Worm (Caenorhabditis elegans): ENCODE results near the gene F13E9.13.

ce11 chrIV:10842705-10843364 is 38.5 kb upstream of the F13E9.13 start, which contains the start of gene T11G6.5:
- TF ChIP-seq skn-1 (tag; optimal IDR thresholded peaks at IDR 0.05) (peak; percentile 37), elt-3 (tag; optimal IDR thresholded peaks at IDR 0.05) (no peak), lin-15B (tag; optimal IDR thresholded peaks at IDR 0.05) (no peak), nhr-71 (tag; optimal IDR thresholded peaks at IDR 0.05) (peak; percentile 48), nhr-28 (tag; optimal IDR thresholded peaks at IDR 0.05) (no peak), aha-1 (tag; optimal IDR thresholded peaks at IDR 0.05) (no peak), fkh-8 (tag; optimal IDR thresholded peaks at IDR 0.05) (no peak), ceh-82 (tag; optimal IDR thresholded peaks at IDR 0.05) (peak in 1 of 3 experiments; percentile 33), efl-1 (optimal IDR thresholded peaks at IDR 0.05) (peak; percentile 39 to 52), efl-1 (GFP tag; optimal IDR thresholded peaks at IDR 0.05 in 1 of 2) (peak; percentile 48 to 95), nhr-77 (tag; optimal IDR thresholded peaks at IDR 0.05) (no peak), fos-1 (tag; optimal IDR thresholded peaks at IDR 0.05) (no peak), nhr-11 (tag; optimal IDR thresholded peaks at IDR 0.05) (no peak)
